Worm (Caenorhabditis elegans): Measurements from ENCODE around the gene F08A7.1.

Gene F08A7.1

DNA sequence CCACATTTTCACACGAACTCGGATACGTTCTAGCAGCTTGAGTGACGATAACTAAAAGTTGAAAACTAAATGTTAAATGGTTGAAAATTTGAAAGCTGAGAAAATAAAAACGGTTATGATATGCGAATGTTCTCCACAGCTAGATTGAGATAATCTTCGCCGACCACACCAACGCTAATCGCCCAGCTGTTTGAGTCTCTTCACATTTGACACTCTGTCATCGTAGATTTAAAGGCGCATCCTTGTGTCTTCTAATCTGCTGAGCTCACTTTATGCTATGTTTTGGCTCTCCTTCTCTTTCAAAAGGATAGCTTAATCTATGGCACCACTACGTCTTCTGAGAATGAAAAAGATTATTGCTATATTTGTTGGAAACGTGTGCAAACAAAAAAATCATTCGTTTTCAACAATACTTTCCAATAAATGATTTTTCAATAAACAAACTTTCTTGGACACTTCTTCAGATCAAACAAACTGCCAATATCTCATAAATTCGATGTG is 22.8 kb downstream of the F08A7.1 start, which contains the start of gene F11E6.10:
TSS of gene F11E6.10 (minus strand) at position 51 of the 501 bp plus-strand sequence.
- TF ChIP-seq bed-3 (GFP tag; optimal IDR thresholded peaks at IDR 0.05) (no peak), snpc-4 (tag; optimal IDR thresholded peaks at IDR 0.05) (no peak), ces-1 (GFP tag; optimal IDR thresholded peaks at IDR 0.05) (no peak), nhr-28 (tag; optimal IDR thresholded peaks at IDR 0.05) (no peak), ceh-43 (GFP tag; optimal IDR thresholded peaks at IDR 0.05) (no peak), unc-62 (GFP tag; optimal IDR thresholded peaks at IDR 0.05) (no peak), drap-1 (GFP tag; optimal IDR thresholded peaks at IDR 0.05) (no peak), elt-3 (tag; optimal IDR thresholded peaks at IDR 0.05) (no peak), lin-32 (GFP tag; optimal IDR thresholded peaks at IDR 0.05) (no peak), ham-2 (GFP tag; optimal IDR thresholded peaks at IDR 0.05) (no peak), ceh-83 (GFP tag; optimal IDR thresholded peaks at IDR 0.05) (no peak), tbx-8 (GFP tag; optimal IDR thresholded peaks at IDR 0.05) (no peak)

DNA sequence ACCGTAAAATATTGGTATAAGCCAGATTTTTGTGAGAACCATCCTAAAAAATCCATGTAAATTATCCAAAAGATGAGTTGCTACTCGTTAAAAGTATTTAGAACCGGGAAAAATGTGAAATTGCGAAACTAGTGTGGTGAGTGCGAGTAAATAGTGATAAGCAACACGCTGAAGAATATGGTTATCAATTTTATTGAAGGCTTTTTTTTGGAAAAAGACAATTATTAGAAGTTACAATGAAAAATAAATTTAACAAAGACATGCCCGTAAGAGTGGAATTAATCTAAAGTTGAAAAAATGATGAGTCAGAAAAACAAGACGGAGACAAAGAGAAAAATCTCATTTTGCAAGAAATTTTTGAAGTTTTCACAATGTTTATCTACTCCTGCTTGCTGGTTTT is 25.5 kb downstream of the F08A7.1 start, which contains the start of gene F11E6.6:
TSS of gene F11E6.6 (minus strand) at position 101 of the 400 bp plus-strand sequence.
- no peak for TF ChIP-seq snpc-4 (tag; optimal IDR thresholded peaks at IDR 0.05)
- no peak for TF ChIP-seq hlh-1 (tag; optimal IDR thresholded peaks at IDR 0.05)
- no peak for TF ChIP-seq mep-1 (tag; optimal IDR thresholded peaks at IDR 0.05)
- no peak for TF ChIP-seq drap-1 (GFP tag; optimal IDR thresholded peaks at IDR 0.05)
- TF ChIP-seq mls-2 (tag; optimal IDR thresholded peaks at IDR 0.05) = no peak
- TF ChIP-seq sem-2 (GFP tag; optimal IDR thresholded peaks at IDR 0.05) = no peak
- TF ChIP-seq nhr-2 (tag; optimal IDR thresholded peaks at IDR 0.05) = no peak
- no peak for TF ChIP-seq ham-2 (GFP tag; optimal IDR thresholded peaks at IDR 0.05)
- no peak for TF ChIP-seq ceh-83 (GFP tag; optimal IDR thresholded peaks at IDR 0.05)
- no peak for TF ChIP-seq lin-32 (GFP tag; optimal IDR thresholded peaks at IDR 0.05)
- no peak for TF ChIP-seq unc-39 (tag; optimal IDR thresholded peaks at IDR 0.05)
- no peak for TF ChIP-seq ceh-39 (tag; optimal IDR thresholded peaks at IDR 0.05)
- TF ChIP-seq elt-1 (tag; optimal IDR thresholded peaks at IDR 0.05; ENCODE audit: borderline replicate concordance, insufficient read depth) = no peak
- TF ChIP-seq unc-62 (GFP tag; optimal IDR thresholded peaks at IDR 0.05) = no peak
- TF ChIP-seq cnd-1 (tag; optimal IDR thresholded peaks at IDR 0.05) = no peak
- no peak for TF ChIP-seq elt-3 (tag; optimal IDR thresholded peaks at IDR 0.05)
- no peak for TF ChIP-seq pha-4 (tag; optimal IDR thresholded peaks at IDR 0.05)
- TF ChIP-seq M03D4.4 (tag; optimal IDR thresholded peaks at IDR 0.05) = no peak
- no peak for TF ChIP-seq lin-13 (tag; optimal IDR thresholded peaks at IDR 0.05)

DNA sequence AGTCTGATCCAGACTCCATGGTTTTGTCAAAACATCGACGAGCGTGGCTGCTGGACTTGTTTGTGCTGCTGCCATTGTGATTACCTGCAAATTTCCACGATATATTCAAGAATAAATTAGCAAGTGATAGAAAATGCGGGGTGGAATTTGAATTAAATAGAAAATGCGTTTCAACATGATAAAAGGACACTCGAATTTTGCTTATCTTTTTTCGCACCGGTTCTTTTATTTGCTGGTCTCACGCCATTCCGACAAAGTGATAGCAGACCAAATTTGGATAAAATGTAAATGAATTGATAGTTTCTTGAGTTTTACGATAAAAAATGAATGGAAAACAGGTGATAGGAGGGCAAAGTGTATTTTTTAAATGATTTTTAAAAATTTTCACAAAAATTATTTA is 26.9 kb downstream of the F08A7.1 start, which contains the start of gene elo-2:
TSS of gene elo-2 (minus strand) at position 84 of the 400 bp plus-strand sequence.
- TF ChIP-seq nhr-237 (tag; optimal IDR thresholded peaks at IDR 0.05) = no peak
- TF ChIP-seq hlh-1 (tag; optimal IDR thresholded peaks at IDR 0.05) = no peak
- TF ChIP-seq tbx-8 (GFP tag; optimal IDR thresholded peaks at IDR 0.05) = no peak
- TF ChIP-seq lsy-2 (tag; optimal IDR thresholded peaks at IDR 0.05) = no peak
- TF ChIP-seq lin-13 (tag; optimal IDR thresholded peaks at IDR 0.05) = no peak
- no peak for TF ChIP-seq zip-8 (tag; optimal IDR thresholded peaks at IDR 0.05)

DNA sequence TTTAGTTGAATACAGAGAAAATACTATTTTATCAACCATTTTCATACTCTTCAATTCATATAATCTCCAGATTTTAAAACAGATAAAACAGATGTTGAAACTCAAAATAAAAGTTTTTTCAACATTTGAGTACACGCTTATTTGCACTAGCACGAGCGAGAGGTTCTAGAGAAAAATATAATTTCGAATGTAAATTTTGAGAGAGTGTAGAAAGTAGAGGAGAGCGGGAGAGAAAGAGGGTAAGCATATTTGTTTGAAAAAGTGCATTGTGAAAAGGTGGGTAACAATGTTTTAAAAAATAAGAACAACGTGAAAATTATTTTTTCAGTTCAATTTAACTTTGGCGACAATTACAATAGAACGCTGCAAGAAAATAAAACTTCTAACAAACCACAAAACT is 27.4 kb downstream of the F08A7.1 start:
- peak; percentile 74 for TF ChIP-seq ces-1 (GFP tag; optimal IDR thresholded peaks at IDR 0.05)
- TF ChIP-seq elt-1 (tag; optimal IDR thresholded peaks at IDR 0.05; ENCODE audit: borderline replicate concordance, insufficient read depth) = no peak
- TF ChIP-seq unc-120 (tag; optimal IDR thresholded peaks at IDR 0.05; ENCODE audit: poor library complexity, severe bottlenecking) = peak; percentile 18
- TF ChIP-seq cnd-1 (tag; optimal IDR thresholded peaks at IDR 0.05) = no peak

DNA sequence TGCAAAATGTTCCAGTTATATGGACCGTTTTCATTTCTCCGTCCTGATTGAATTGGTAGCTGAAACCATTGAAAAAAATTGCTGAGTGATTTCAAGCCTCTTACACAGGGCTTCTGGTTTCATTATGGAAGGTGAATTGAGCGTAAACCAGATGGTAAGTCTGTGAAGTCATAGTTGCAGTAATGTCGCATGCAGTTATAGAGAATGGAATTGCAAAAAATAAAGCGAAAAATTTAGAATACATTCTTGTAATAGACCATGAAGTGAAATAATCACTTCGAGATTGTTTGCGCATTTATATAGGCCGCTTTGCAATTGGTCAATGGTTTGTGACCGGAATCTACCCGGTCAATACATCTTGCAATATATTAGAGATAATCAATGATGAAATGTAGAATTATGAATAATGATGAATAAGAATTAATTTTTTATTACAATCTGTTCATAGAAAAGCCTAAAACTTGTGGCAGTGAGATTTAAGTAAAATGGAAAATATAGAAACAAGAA is 29.7 kb downstream of the F08A7.1 start, which contains the start of gene F11E6.4:
TSS of gene F11E6.4 (minus strand) at position 259 of the 507 bp plus-strand sequence.
- TF ChIP-seq nhr-76 (tag; optimal IDR thresholded peaks at IDR 0.05) (no peak), cnd-1 (tag; optimal IDR thresholded peaks at IDR 0.05) (no peak), flh-1 (GFP tag; optimal IDR thresholded peaks at IDR 0.05) (no peak)
